Worm (Caenorhabditis elegans) whole organism, midembryonic: ENCODE data around the gene cest-26.

ENCODE experiments used
- T22C8.4 ChIP-seq: fragments of 200-800 bp; sonication (Bioruptor generic); IDR thresholded peaks from 2 replicates; pipeline ENCODE4 v1.3.6; 2022; ENCODE audit warnings: missing genetic modification characterization, missing compliant biosample characterization
- cog-1 ChIP-seq: sonication (generic microtip); optimal IDR thresholded peaks from 2 replicates; lab custom pipeline; 2016; ENCODE audit warnings: missing genetic modification characterization, missing compliant biosample characterization
- flt-1 ChIP-seq: fragments of 200-800 bp; sonication (Bioruptor generic); IDR thresholded peaks from 2 replicates; pipeline ENCODE4 v1.3.6; 2022; ENCODE audit warnings: missing genetic modification characterization, missing compliant biosample characterization
- klf-2 ChIP-seq: fragments of 200-800 bp; sonication (Bioruptor generic); conservative IDR thresholded peaks from 2 replicates; pipeline ENCODE4 v1.3.6; 2022; ENCODE audit warnings: missing genetic modification reagents, missing genetic modification characterization, missing compliant biosample characterization
- med-1 ChIP-seq: sonication (generic microtip); optimal IDR thresholded peaks from 2 replicates; lab custom pipeline; 2017; ENCODE audit warnings: missing genetic modification characterization, mild to moderate bottlenecking, missing compliant biosample characterization, antibody characterized with exemption, missing genetic modification reagents; ENCODE audit not compliant: insufficient read depth
- ref-1 ChIP-seq: fragments of 200-800 bp; sonication (Bioruptor generic); conservative IDR thresholded peaks from 2 replicates; pipeline ENCODE4 v1.3.6; 2022; ENCODE audit warnings: missing genetic modification reagents, missing genetic modification characterization, missing compliant biosample characterization
- tab-1 ChIP-seq: fragments of 200-800 bp; sonication (Bioruptor generic); IDR thresholded peaks from 2 replicates; pipeline ENCODE4 v1.3.6; 2022; ENCODE audit warnings: missing genetic modification characterization, missing compliant biosample characterization
- ztf-23 ChIP-seq: fragments of 200-800 bp; sonication (Bioruptor generic); IDR thresholded peaks from 2 replicates; pipeline ENCODE4 v1.3.6; 2022; ENCODE audit warnings: missing genetic modification reagents, missing genetic modification characterization, missing compliant biosample characterization
- ztf-29 ChIP-seq: fragments of 200-800 bp; sonication (Bioruptor generic); IDR thresholded peaks from 2 replicates; pipeline ENCODE4 v1.3.6; 2022; ENCODE audit warnings: missing genetic modification reagents, missing genetic modification characterization, missing compliant biosample characterization

The cest-26 gene

DNA sequence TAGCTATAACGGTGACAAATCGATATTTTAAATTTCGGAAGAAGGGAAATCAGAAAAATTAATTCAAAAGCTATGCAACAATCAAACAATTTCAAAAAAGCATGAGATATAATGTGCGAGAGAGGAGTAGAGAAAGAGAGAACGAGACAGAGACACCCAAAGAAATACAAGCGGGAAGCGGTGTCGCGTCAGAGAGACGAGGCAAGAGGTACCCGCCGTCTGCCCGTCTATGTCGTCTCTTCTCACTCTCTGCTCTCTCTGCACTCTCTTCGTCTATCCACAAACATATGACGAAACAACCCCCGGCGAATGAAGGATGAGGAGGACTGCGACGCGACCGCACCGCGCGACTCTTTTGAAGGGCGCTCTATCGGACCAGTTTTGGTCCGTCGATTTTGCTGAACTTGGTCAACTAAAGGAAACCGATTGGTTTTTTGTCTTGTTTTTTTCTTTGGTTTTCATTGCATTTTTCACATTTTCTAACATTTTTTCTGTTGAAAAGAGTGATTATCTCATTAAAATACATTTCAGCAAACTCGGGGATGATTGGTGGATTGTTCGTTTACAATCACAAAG lies 48.5 kb downstream of the cest-26 start, which contains the start of gene dpy-23:
dpy-23 (plus strand) TSS at position 526 of the 576 bp plus-strand sequence.
- TF ChIP-seq cog-1 (tag; lab: Kevin White, UChicago) (peak; percentile 91), T22C8.4 (GFP tag; lab: Robert Waterston, UW) (no peak), klf-2 (GFP tag; lab: Robert Waterston, UW) (no peak), med-1 (GFP tag; lab: Kevin White, UChicago) (no peak), ref-1 (GFP tag; lab: Robert Waterston, UW) (no peak), flt-1 (GFP tag; lab: Robert Waterston, UW) (0 out of 2 replicates have a peak, but pooled peaks have one; percentile 46)

- TF ChIP-seq T22C8.4 (GFP tag; lab: Robert Waterston, UW) (no peak), ztf-29 (GFP tag; lab: Robert Waterston, UW) (no peak), ztf-23 (GFP tag; lab: Robert Waterston, UW) (no peak), cog-1 (tag; lab: Kevin White, UChicago) (no peak), med-1 (GFP tag; lab: Kevin White, UChicago) (no peak), tab-1 (no peak)
These were observed 51.0 kb downstream of the cest-26 start for ce11 chrX:4386493-4386892.

- TF ChIP-seq T22C8.4 (GFP tag; lab: Robert Waterston, UW) = no peak
- no peak for TF ChIP-seq ztf-29 (GFP tag; lab: Robert Waterston, UW)
- TF ChIP-seq tab-1 = no peak
- no peak for TF ChIP-seq klf-2 (GFP tag; lab: Robert Waterston, UW)
- no peak for TF ChIP-seq flt-1 (GFP tag; lab: Robert Waterston, UW)
- TF ChIP-seq med-1 (GFP tag; lab: Kevin White, UChicago) = no peak
- no peak for TF ChIP-seq cog-1 (tag; lab: Kevin White, UChicago)
- no peak for TF ChIP-seq ztf-23 (GFP tag; lab: Robert Waterston, UW)
- no peak for TF ChIP-seq ref-1 (GFP tag; lab: Robert Waterston, UW)
These were observed 54.0 kb downstream of the cest-26 start, which contains the start of gene lst-2 for ce11 chrX:4383316-4383936. Gene lst-2 (minus strand): TSS chrX:4383366.
